Fruit fly (Drosophila melanogaster) whole organism, pupa: ENCODE measurements around the gene tadr.
A peak's percentile ranks its signal among the peaks of the same experiment; 100 is the strongest.

ENCODE experiments used
- CG10348 ChIP-seq: fragments of 200-800 bp; sonication (Bioruptor generic); IDR thresholded peaks from 2 replicates; pipeline ENCODE4 v1.3.6; 2022; ENCODE audit warnings: missing biosample characterization, missing genetic modification characterization
- CG12605 ChIP-seq: fragments of 200-800 bp; sonication (Bioruptor generic); IDR thresholded peaks from 2 replicates; pipeline ENCODE4 v1.3.6; 2022; ENCODE audit warnings: missing biosample characterization, missing genetic modification characterization
- CG13204 ChIP-seq: fragments of 200-800 bp; sonication (Bioruptor generic); optimal IDR thresholded peaks from 2 replicates; lab custom pipeline; 2018; ENCODE audit warnings: missing biosample characterization, mild to moderate bottlenecking, missing genetic modification characterization, moderate library complexity
- CG14655 ChIP-seq: fragments of 200-800 bp; sonication (Bioruptor generic); optimal IDR thresholded peaks from 3 replicates; lab custom pipeline; 2017; ENCODE audit warnings: mild to moderate bottlenecking, missing biosample characterization, missing genetic modification reagents, missing genetic modification characterization
- CG15710 ChIP-seq: fragments of 200-800 bp; sonication (Bioruptor generic); optimal IDR thresholded peaks from 2 replicates; lab custom pipeline; 2018; ENCODE audit warnings: missing biosample characterization, mild to moderate bottlenecking, missing genetic modification characterization, moderate library complexity
- CG17806 ChIP-seq: fragments of 200-800 bp; sonication (Bioruptor generic); optimal IDR thresholded peaks from 2 replicates; lab custom pipeline; 2018; ENCODE audit warnings: missing biosample characterization, mild to moderate bottlenecking, missing genetic modification characterization, moderate library complexity
- CG32121 ChIP-seq: fragments of 200-800 bp; sonication (Bioruptor generic); IDR thresholded peaks from 2 replicates; pipeline ENCODE4 v1.3.6; 2022; ENCODE audit warnings: missing biosample characterization, missing genetic modification characterization
- CG34367 ChIP-seq: fragments of 200-800 bp; sonication (Bioruptor generic); optimal IDR thresholded peaks from 2 replicates; lab custom pipeline; 2018; ENCODE audit warnings: missing biosample characterization, mild to moderate bottlenecking, missing genetic modification characterization
- CG4496 ChIP-seq: fragments of 200-800 bp; sonication (Bioruptor generic); IDR thresholded peaks from 3 replicates; pipeline ENCODE4 v1.3.6; 2022; ENCODE audit warnings: missing biosample characterization, missing genetic modification characterization
- CG8159 ChIP-seq: fragments of 200-800 bp; sonication (Bioruptor generic); optimal IDR thresholded peaks from 3 replicates; lab custom pipeline; 2018; ENCODE audit warnings: missing biosample characterization, mild to moderate bottlenecking, missing genetic modification characterization, moderate library complexity
- CG8301 ChIP-seq: fragments of 200-800 bp; sonication (Bioruptor generic); optimal IDR thresholded peaks from 2 replicates; lab custom pipeline; 2018; ENCODE audit warnings: missing biosample characterization, mild to moderate bottlenecking, missing genetic modification characterization
- CG9948 ChIP-seq: fragments of 200-800 bp; sonication (Bioruptor generic); optimal IDR thresholded peaks from 2 replicates; lab custom pipeline; 2018; ENCODE audit warnings: missing biosample characterization, mild to moderate bottlenecking, missing genetic modification characterization, moderate library complexity
- D1 ChIP-seq: fragments of 200-800 bp; sonication (Bioruptor generic); optimal IDR thresholded peaks from 2 replicates; lab custom pipeline; 2018; ENCODE audit warnings: missing biosample characterization, mild to moderate bottlenecking, missing genetic modification characterization, moderate library complexity
- EcR ChIP-seq: fragments of 200-800 bp; sonication (Bioruptor generic); optimal IDR thresholded peaks from 3 replicates; lab custom pipeline; 2019; ENCODE audit warnings: missing biosample characterization, missing genetic modification characterization, mild to moderate bottlenecking, moderate library complexity, missing genetic modification reagents
- Ets98B ChIP-seq: fragments of 200-800 bp; sonication (Bioruptor generic); IDR thresholded peaks from 2 replicates; pipeline ENCODE4 v1.3.6; 2022; ENCODE audit warnings: missing biosample characterization, missing genetic modification characterization
- Pif1A ChIP-seq: fragments of 200-800 bp; sonication (Bioruptor generic); optimal IDR thresholded peaks from 3 replicates; lab custom pipeline; 2016; ENCODE audit warnings: missing biosample characterization, missing genetic modification characterization
- Pif1B ChIP-seq: fragments of 200-800 bp; sonication (Bioruptor generic); optimal IDR thresholded peaks from 3 replicates; lab custom pipeline; 2016; ENCODE audit warnings: missing biosample characterization, missing genetic modification characterization
- Snoo ChIP-seq: fragments of 200-800 bp; sonication (Bioruptor generic); optimal IDR thresholded peaks from 3 replicates; lab custom pipeline; 2017; ENCODE audit warnings: missing biosample characterization, mild to moderate bottlenecking, missing genetic modification characterization, inconsistent platforms
- fd96Ca ChIP-seq: fragments of 200-800 bp; sonication (Bioruptor generic); IDR thresholded peaks from 3 replicates; pipeline ENCODE4 v1.3.6; 2022; ENCODE audit warnings: missing biosample characterization, missing genetic modification characterization
- gl ChIP-seq: fragments of 200-800 bp; sonication (Bioruptor generic); optimal IDR thresholded peaks from 2 replicates; lab custom pipeline; 2018; ENCODE audit warnings: missing biosample characterization, mild to moderate bottlenecking, missing genetic modification characterization
- rn ChIP-seq: fragments of 200-800 bp; sonication (Bioruptor generic); IDR thresholded peaks from 2 replicates; pipeline ENCODE4 v1.3.6; 2022; ENCODE audit warnings: missing biosample characterization, missing genetic modification characterization

tadr gene

DNA sequence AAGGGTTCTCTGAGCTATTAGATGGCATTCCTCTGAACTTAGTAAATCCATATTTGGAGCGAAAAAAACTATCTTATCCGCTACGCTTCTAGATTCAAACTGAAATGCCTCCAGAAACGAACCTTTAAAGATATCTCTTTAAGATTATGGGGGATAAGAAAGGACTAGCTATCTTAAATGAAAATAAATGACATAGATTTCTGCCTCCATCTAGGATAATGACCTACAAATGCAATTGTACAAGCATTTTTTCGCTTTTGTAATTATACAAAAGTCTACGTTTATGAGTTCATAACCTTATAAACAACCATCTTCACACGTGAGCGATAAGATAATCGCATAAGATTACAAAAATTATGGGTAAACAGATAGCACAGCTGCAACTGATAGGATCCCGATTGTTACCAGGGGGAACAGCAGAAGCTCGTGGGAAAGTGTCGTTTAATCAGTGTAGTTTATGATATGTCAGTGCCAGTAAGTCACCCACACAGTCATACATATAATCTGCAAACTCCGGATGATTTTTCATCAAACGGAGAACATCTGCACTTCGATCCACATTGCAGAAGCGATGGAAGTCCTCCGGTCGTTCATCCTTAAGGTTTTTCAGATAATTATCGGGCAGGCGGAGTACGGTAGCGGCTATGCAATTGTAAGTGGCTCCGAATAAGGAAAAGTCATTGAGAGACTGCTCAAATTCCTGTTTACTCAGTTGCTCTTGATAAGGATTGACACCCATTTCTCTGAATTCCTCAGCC lies 7.4 kb downstream of the tadr start, which contains the start of gene CG33511:
CG33511 (minus strand) TSS at position 51 of the 758 bp plus-strand sequence.
- TF ChIP-seq Snoo (tag; lab: Kevin White, UChicago) (no peak), EcR (GFP tag; lab: Kevin White, UChicago) (peak; percentile 47), CG12605 (GFP tag; lab: Robert Waterston, UW) (no peak)

DNA sequence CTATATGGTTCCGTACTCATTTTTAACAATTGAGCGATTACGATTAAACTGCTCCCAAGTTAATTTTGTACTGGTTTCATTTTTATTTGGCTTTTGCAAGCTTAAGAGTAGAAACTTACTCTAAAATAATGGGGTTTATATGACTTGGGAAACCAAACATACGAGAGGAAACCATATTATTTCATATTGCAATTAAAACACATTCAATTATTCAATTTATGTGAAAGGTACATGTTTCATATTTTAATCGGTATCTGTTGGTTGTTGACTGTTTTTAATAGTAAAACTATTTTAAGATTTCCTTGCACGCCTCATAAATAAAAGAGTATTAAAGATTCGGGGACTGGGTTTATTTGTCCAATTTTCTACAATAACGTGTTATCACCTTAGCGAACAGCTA lies 9.1 kb downstream of the tadr start, which contains the start of gene CG33510:
CG33510 (minus strand) TSS at position 59 of the 400 bp plus-strand sequence.
- TF ChIP-seq CG15710 (tag; lab: Kevin White, UChicago) = no peak
- TF ChIP-seq EcR (GFP tag; lab: Kevin White, UChicago) = peak; percentile 24

DNA sequence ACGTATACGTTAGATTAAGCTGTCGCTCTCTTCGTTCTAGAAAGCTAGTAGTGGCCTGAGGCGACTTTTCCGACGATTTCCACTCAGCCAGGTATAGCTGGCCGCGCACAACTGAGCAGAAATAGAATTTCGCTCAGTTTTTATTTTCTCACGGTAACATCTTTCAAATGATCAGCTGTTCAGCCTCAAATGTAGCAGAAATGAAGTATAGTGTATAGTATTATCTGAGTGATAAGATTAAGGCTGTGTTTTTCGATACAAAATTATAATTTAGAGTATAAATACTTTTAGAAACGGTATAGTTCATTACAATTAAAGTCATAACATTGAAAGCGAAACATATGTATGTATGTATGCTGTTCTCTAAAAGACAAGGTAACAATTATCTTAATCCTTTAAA lies 11.2 kb downstream of the tadr start, which contains the start of gene CG33509:
CG33509 (minus strand) TSS at position 101 of the 400 bp plus-strand sequence.
- no peak for TF ChIP-seq rn (GFP tag; lab: Robert Waterston, UW)
- TF ChIP-seq Pif1A (GFP tag; lab: Kevin White, UChicago) = no peak

DNA sequence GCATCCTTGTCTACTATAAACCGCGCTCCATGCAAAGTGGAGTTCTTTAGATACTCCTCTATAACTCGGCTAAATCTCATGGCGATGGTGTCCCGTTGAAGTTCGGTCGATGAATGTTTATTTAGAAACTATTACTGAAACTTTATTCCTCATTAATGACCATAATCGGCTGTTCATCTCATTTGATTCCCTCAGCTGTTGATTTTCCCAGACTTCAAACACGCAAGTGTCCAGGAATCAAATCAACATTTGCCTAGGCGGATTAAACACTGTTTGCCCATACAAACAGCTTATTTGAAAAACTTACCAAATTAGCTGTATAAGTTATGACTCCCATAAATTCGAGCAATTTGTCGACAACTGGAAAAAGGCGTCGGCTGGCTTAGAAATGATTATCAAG lies 13.4 kb downstream of the tadr start, which contains the start of gene ppk13:
ppk13 (minus strand) TSS at position 101 of the 400 bp plus-strand sequence.
- TF ChIP-seq Ets98B (GFP tag; lab: Robert Waterston, UW) = no peak
- TF ChIP-seq EcR (GFP tag; lab: Kevin White, UChicago) = no peak
- no peak for TF ChIP-seq CG14655
- TF ChIP-seq D1 (tag; lab: Kevin White, UChicago) = no peak
- TF ChIP-seq CG15710 (tag; lab: Kevin White, UChicago) = no peak

DNA sequence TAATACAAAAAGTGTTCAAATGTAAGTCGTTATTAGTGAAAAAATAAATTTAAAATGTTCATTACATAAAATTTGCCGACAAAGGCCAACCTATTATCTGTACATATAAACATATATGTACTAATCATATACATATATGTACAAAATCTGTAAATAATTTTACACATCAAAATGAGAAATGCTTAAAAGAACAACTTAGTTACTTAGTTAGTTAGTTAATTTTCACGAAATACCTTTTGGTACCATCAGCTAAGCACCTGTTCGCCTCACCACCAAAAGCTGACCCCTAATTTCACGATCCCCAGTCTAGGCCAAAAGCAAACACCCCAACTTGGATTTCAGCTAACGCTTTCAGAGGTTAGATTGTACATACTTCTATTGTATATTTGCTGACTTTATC lies 13.9 kb downstream of the tadr start, which contains the start of gene CG9259:
CG9259 (plus strand) TSS at position 301 of the 400 bp plus-strand sequence.
- TF ChIP-seq CG13204 = no peak
- no peak for TF ChIP-seq CG17806 (tag; lab: Kevin White, UChicago)
- no peak for TF ChIP-seq CG8159 (tag; lab: Kevin White, UChicago)
- TF ChIP-seq CG9948 (tag; lab: Kevin White, UChicago) = no peak
- no peak for TF ChIP-seq D1 (tag; lab: Kevin White, UChicago)
- no peak for TF ChIP-seq gl (tag; lab: Kevin White, UChicago)

DNA sequence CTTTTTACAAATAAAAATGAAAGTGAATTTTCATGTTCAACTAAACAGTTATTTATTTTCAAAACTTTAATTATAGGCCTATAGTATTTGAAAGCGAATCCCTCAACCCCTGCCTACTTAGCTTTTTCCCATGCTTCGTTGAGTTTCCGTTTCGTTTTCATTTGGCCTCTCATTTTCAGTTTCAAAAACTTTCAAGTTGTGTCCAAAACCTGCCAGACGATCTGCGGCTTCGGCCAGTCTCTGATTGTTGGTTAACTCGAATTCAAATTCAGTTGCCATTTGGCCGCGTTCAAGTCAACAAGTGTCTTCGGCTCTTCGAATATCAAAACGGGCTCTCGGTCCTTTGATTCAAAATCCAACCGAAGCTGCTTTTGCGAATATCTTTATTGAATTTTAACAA lies 15.8 kb downstream of the tadr start, which contains the start of gene CG14397:
CG14397 (plus strand) TSS at position 270 of the 400 bp plus-strand sequence.
- TF ChIP-seq CG4496 (GFP tag; lab: Robert Waterston, UW) (no peak), CG13204 (no peak), rn (GFP tag; lab: Robert Waterston, UW) (no peak), gl (tag; lab: Kevin White, UChicago) (no peak), D1 (tag; lab: Kevin White, UChicago) (no peak), CG32121 (no peak), CG8159 (tag; lab: Kevin White, UChicago) (no peak), Pif1B (GFP tag; lab: Kevin White, UChicago) (no peak), EcR (GFP tag; lab: Kevin White, UChicago) (no peak), CG12605 (GFP tag; lab: Robert Waterston, UW) (no peak), CG10348 (no peak), Ets98B (GFP tag; lab: Robert Waterston, UW) (no peak), CG15710 (tag; lab: Kevin White, UChicago) (no peak), CG9948 (tag; lab: Kevin White, UChicago) (no peak), CG34367 (tag; lab: Kevin White, UChicago) (no peak), CG8301 (tag; lab: Kevin White, UChicago) (no peak), fd96Ca (GFP tag; lab: Robert Waterston, UW) (no peak), CG17806 (tag; lab: Kevin White, UChicago) (no peak), Pif1A (GFP tag; lab: Kevin White, UChicago) (no peak), CG14655 (no peak)

DNA sequence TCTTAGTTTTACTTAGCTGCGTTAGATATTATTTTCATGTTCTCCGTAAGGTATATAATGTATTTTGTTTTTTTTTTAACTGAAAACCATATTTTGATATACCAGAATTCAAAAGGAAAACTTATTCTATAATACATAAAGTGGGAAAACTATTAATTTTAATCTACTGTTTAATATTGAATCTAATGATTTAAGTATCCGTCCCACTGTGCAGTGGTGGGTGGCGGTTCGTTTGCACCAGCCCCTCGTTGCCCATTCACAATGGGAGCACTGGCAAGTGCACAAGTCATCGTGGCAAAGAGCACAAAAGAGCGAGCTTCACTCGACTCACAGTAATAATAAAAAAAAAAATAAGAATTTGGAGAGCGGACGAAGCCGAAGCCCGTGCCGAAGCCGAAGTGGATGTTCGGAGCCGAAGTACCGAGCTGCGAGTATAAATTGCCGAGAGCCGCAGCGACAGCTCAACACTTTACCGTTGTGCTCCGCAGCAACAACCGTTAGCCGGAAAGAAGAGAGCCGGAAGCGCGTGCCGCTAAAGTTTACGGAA lies 21.3 kb downstream of the tadr start, which contains the start of gene CG34136:
CG34136 (plus strand) TSS at position 475 of the 547 bp plus-strand sequence.
- TF ChIP-seq CG14655 (peak; percentile 46), CG8301 (tag; lab: Kevin White, UChicago) (peak; percentile 51), CG9948 (tag; lab: Kevin White, UChicago) (peak; percentile 27), CG17806 (tag; lab: Kevin White, UChicago) (peak; percentile 51), gl (tag; lab: Kevin White, UChicago) (peak; percentile 78), CG12605 (GFP tag; lab: Robert Waterston, UW) (peak; percentile 90), CG15710 (tag; lab: Kevin White, UChicago) (peak; percentile 29), CG10348 (no peak), CG13204 (peak; percentile 66), CG34367 (tag; lab: Kevin White, UChicago) (peak; percentile 47), CG4496 (GFP tag; lab: Robert Waterston, UW) (peak; percentile 94), CG8159 (tag; lab: Kevin White, UChicago) (peak; percentile 51), Pif1B (GFP tag; lab: Kevin White, UChicago) (peak; percentile 76), fd96Ca (GFP tag; lab: Robert Waterston, UW) (peak; percentile 81), CG32121 (peak; percentile 78), rn (GFP tag; lab: Robert Waterston, UW) (peak; percentile 24; the same call in 1 of the 2 replicates), EcR (GFP tag; lab: Kevin White, UChicago) (peak; percentile 9), Ets98B (GFP tag; lab: Robert Waterston, UW) (peak; percentile 89), Pif1A (GFP tag; lab: Kevin White, UChicago) (peak; percentile 84), D1 (tag; lab: Kevin White, UChicago) (peak; percentile 40), Snoo (tag; lab: Kevin White, UChicago) (peak; percentile 33)
- TF ChIP-seq, all 21 proteins: peak for 20
